Fruit fly (Drosophila melanogaster) whole organism, pupa: Measurements from ENCODE around the gene CG32845.

Experiments
- CG10348 ChIP-seq: fragments of 200-800 bp; sonication (Bioruptor generic); IDR thresholded peaks from 2 replicates; pipeline ENCODE4 v1.3.6; 2022; ENCODE audit warnings: missing biosample characterization, missing genetic modification characterization
- CG12605 ChIP-seq: fragments of 200-800 bp; sonication (Bioruptor generic); IDR thresholded peaks from 2 replicates; pipeline ENCODE4 v1.3.6; 2022; ENCODE audit warnings: missing biosample characterization, missing genetic modification characterization
- CG13204 ChIP-seq: fragments of 200-800 bp; sonication (Bioruptor generic); optimal IDR thresholded peaks from 2 replicates; lab custom pipeline; 2018; ENCODE audit warnings: missing biosample characterization, mild to moderate bottlenecking, missing genetic modification characterization, moderate library complexity
- CG14655 ChIP-seq: fragments of 200-800 bp; sonication (Bioruptor generic); optimal IDR thresholded peaks from 3 replicates; lab custom pipeline; 2017; ENCODE audit warnings: mild to moderate bottlenecking, missing biosample characterization, missing genetic modification reagents, missing genetic modification characterization
- CG15710 ChIP-seq: fragments of 200-800 bp; sonication (Bioruptor generic); optimal IDR thresholded peaks from 2 replicates; lab custom pipeline; 2018; ENCODE audit warnings: missing biosample characterization, mild to moderate bottlenecking, missing genetic modification characterization, moderate library complexity
- CG17806 ChIP-seq: fragments of 200-800 bp; sonication (Bioruptor generic); optimal IDR thresholded peaks from 2 replicates; lab custom pipeline; 2018; ENCODE audit warnings: missing biosample characterization, mild to moderate bottlenecking, missing genetic modification characterization, moderate library complexity
- CG32121 ChIP-seq: fragments of 200-800 bp; sonication (Bioruptor generic); IDR thresholded peaks from 2 replicates; pipeline ENCODE4 v1.3.6; 2022; ENCODE audit warnings: missing biosample characterization, missing genetic modification characterization
- CG34367 ChIP-seq: fragments of 200-800 bp; sonication (Bioruptor generic); optimal IDR thresholded peaks from 2 replicates; lab custom pipeline; 2018; ENCODE audit warnings: missing biosample characterization, mild to moderate bottlenecking, missing genetic modification characterization
- CG4496 ChIP-seq: fragments of 200-800 bp; sonication (Bioruptor generic); IDR thresholded peaks from 3 replicates; pipeline ENCODE4 v1.3.6; 2022; ENCODE audit warnings: missing biosample characterization, missing genetic modification characterization
- CG8159 ChIP-seq: fragments of 200-800 bp; sonication (Bioruptor generic); optimal IDR thresholded peaks from 3 replicates; lab custom pipeline; 2018; ENCODE audit warnings: missing biosample characterization, mild to moderate bottlenecking, missing genetic modification characterization, moderate library complexity
- CG8301 ChIP-seq: fragments of 200-800 bp; sonication (Bioruptor generic); optimal IDR thresholded peaks from 2 replicates; lab custom pipeline; 2018; ENCODE audit warnings: missing biosample characterization, mild to moderate bottlenecking, missing genetic modification characterization
- CG9948 ChIP-seq: fragments of 200-800 bp; sonication (Bioruptor generic); optimal IDR thresholded peaks from 2 replicates; lab custom pipeline; 2018; ENCODE audit warnings: missing biosample characterization, mild to moderate bottlenecking, missing genetic modification characterization, moderate library complexity
- D1 ChIP-seq: fragments of 200-800 bp; sonication (Bioruptor generic); optimal IDR thresholded peaks from 2 replicates; lab custom pipeline; 2018; ENCODE audit warnings: missing biosample characterization, mild to moderate bottlenecking, missing genetic modification characterization, moderate library complexity
- EcR ChIP-seq: fragments of 200-800 bp; sonication (Bioruptor generic); optimal IDR thresholded peaks from 3 replicates; lab custom pipeline; 2019; ENCODE audit warnings: missing biosample characterization, missing genetic modification characterization, mild to moderate bottlenecking, moderate library complexity, missing genetic modification reagents
- Ets98B ChIP-seq: fragments of 200-800 bp; sonication (Bioruptor generic); IDR thresholded peaks from 2 replicates; pipeline ENCODE4 v1.3.6; 2022; ENCODE audit warnings: missing biosample characterization, missing genetic modification characterization
- Pif1A ChIP-seq: fragments of 200-800 bp; sonication (Bioruptor generic); optimal IDR thresholded peaks from 3 replicates; lab custom pipeline; 2016; ENCODE audit warnings: missing biosample characterization, missing genetic modification characterization
- Pif1B ChIP-seq: fragments of 200-800 bp; sonication (Bioruptor generic); optimal IDR thresholded peaks from 3 replicates; lab custom pipeline; 2016; ENCODE audit warnings: missing biosample characterization, missing genetic modification characterization
- Snoo ChIP-seq: fragments of 200-800 bp; sonication (Bioruptor generic); optimal IDR thresholded peaks from 3 replicates; lab custom pipeline; 2017; ENCODE audit warnings: missing biosample characterization, mild to moderate bottlenecking, missing genetic modification characterization, inconsistent platforms
- fd96Ca ChIP-seq: fragments of 200-800 bp; sonication (Bioruptor generic); IDR thresholded peaks from 3 replicates; pipeline ENCODE4 v1.3.6; 2022; ENCODE audit warnings: missing biosample characterization, missing genetic modification characterization
- gl ChIP-seq: fragments of 200-800 bp; sonication (Bioruptor generic); optimal IDR thresholded peaks from 2 replicates; lab custom pipeline; 2018; ENCODE audit warnings: missing biosample characterization, mild to moderate bottlenecking, missing genetic modification characterization
- rn ChIP-seq: fragments of 200-800 bp; sonication (Bioruptor generic); IDR thresholded peaks from 2 replicates; pipeline ENCODE4 v1.3.6; 2022; ENCODE audit warnings: missing biosample characterization, missing genetic modification characterization

Gene CG32845

DNA sequence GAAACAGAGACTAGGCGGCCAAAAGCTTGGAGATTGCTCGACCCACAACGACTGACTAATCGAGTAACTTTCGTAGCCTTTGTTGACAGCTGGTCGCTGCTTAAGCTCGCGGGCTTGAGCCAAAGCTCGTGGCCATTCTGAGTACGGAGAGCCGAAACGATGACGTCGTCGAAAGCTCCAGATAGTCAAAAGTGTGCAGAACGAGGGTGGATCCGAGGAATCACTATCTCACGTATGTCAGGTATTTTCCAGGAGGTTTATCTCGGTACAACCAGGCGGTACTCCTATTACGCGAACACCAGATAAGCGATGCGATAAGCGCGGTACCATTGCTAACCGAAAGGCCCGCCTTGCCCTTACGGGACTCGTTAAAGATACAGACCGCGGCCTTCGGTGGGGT, 38.4 kb upstream of the CG32845 start:
- TF ChIP-seq Snoo: no peak
- no peak for TF ChIP-seq Pif1B
- no peak for TF ChIP-seq CG13204 (GFP tag; lab: Kevin White, UChicago)
- no peak for TF ChIP-seq CG14655
- TF ChIP-seq EcR: peak; percentile 36
- TF ChIP-seq, all 21 proteins: peak for 1

DNA sequence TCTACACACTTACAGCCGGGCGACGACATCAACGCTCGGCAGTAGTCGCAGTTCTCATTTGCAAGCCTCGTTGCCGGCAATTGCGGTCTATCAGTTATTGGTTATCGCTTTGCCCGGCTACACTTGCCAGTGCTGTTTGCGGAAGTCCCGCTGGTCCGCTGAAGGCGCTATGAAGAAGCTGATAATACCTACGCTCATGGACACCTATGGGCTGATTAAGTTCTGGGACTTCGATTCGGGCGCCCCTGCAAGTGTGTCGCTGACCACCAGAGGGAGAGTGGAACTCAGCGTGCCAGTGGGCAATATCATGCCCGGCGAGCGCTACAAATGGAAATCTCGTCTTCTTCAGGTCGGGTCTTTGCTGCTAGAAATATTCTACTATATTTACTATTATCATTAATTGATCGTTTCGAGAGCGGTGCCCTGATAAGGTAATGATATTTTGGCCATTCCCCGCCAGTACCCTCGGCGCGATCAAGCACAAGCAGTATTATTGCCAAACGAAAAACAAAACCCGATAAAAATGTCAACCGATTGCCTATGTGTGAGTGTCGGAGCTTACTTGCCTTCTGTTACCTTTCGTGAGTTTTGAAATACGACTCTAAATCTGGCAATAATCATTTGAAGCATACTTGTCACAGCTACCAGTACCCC, 26.9 kb upstream of the CG32845 start:
- no peak for TF ChIP-seq Snoo
- no peak for TF ChIP-seq CG13204 (GFP tag; lab: Kevin White, UChicago)
- TF ChIP-seq rn (GFP tag; lab: Robert Waterston, UW): no peak
- TF ChIP-seq CG14655: no peak
- TF ChIP-seq Pif1A (GFP tag; lab: Kevin White, UChicago): no peak
- no peak for TF ChIP-seq CG9948 (tag; lab: Kevin White, UChicago)
- TF ChIP-seq CG4496 (GFP tag; lab: Robert Waterston, UW): no peak

DNA sequence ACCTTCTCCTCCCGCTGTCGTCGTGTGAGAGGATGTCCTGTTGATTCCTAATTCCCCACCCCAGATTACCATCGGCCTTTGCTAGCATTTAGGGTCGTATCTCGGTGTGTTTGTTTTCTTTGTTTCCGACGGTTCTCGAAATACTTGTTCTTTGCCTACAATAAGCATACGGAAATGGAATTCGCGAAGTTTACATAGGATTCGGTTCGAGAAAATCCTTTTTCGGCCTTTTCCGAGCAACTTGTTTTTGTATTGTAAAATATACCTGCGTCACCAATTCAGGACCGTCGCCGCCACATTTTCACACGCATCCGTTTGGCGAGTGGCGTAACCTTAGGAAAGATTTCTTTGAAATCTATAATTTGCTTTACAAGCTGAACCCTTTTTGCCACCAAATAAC, 25.3 kb upstream of the CG32845 start:
- TF ChIP-seq EcR: no peak
- TF ChIP-seq gl (tag; lab: Kevin White, UChicago): no peak
- TF ChIP-seq CG34367 (tag; lab: Kevin White, UChicago): no peak
- no peak for TF ChIP-seq CG4496 (GFP tag; lab: Robert Waterston, UW)
- no peak for TF ChIP-seq CG8159
- TF ChIP-seq CG15710 (tag; lab: Kevin White, UChicago): no peak
- no peak for TF ChIP-seq CG9948 (tag; lab: Kevin White, UChicago)
- TF ChIP-seq CG17806 (tag; lab: Kevin White, UChicago): no peak
- no peak for TF ChIP-seq CG32121 (GFP tag; lab: Robert Waterston, UW)
- no peak for TF ChIP-seq Ets98B (GFP tag; lab: Robert Waterston, UW)
- no peak for TF ChIP-seq CG10348 (GFP tag; lab: Robert Waterston, UW)

DNA sequence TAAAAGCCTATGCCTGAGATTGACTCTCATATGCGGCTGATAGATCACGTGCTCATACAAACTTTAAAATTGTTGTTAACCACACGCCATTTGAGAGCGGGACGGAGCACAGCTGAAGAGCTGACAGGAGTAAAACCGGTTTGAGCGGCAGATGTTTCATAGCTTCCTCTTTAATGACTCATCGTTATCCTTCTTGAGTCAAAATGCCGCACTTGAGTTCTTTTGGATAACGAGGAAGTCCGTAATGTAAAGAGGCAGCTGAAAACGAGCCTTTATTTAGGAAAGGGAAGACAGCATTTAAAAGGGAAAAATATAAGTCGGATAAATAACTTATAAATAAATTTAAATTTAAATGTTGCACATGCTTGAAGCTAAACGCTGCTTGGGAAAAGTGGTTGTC, 24.0 kb upstream of the CG32845 start:
- TF ChIP-seq CG14655: no peak

DNA sequence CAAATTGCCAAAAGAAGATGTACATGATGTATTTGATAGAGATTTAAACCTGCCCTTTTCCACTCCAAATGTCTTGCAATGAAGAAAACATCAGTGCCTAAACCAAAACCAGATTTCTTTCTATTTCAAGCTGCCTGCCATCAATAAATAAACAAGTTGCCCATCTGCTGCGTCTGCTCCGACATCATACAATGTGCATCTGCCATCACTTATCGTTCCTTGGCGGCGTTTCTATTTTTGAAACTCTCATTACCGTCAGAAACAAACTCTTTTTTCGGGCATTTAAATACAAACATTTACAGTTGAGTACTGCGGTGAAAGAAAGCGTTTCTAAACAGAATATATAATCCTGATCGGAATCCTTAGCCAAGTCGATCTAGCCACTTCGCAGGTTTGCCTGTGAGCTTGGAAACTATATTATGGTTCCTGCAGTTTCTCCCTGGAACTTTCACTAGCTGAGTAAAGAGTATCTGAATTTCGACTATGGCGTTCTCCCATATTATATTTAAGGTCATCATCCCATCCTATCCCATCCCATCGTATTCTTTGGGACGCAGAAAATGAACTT, 21.7 kb upstream of the CG32845 start:
- TF ChIP-seq Pif1A (GFP tag; lab: Kevin White, UChicago): no peak
- peak; percentile 22 for TF ChIP-seq CG8159
- no peak for TF ChIP-seq CG32121 (GFP tag; lab: Robert Waterston, UW)
- no peak for TF ChIP-seq CG10348 (GFP tag; lab: Robert Waterston, UW)
- no peak for TF ChIP-seq Ets98B (GFP tag; lab: Robert Waterston, UW)
- TF ChIP-seq Pif1B: no peak
- no peak for TF ChIP-seq CG34367 (tag; lab: Kevin White, UChicago)
- TF ChIP-seq CG8301 (tag; lab: Kevin White, UChicago): peak; percentile 24
- no peak for TF ChIP-seq gl (tag; lab: Kevin White, UChicago)
- no peak for TF ChIP-seq CG12605 (GFP tag; lab: Robert Waterston, UW)
- TF ChIP-seq CG9948 (tag; lab: Kevin White, UChicago): no peak
- TF ChIP-seq CG4496 (GFP tag; lab: Robert Waterston, UW): no peak
- TF ChIP-seq rn (GFP tag; lab: Robert Waterston, UW): no peak
- TF ChIP-seq CG13204 (GFP tag; lab: Kevin White, UChicago): no peak
- no peak for TF ChIP-seq fd96Ca (GFP tag; lab: Robert Waterston, UW)
- no peak for TF ChIP-seq D1 (tag; lab: Kevin White, UChicago)
- peak; percentile 52 for TF ChIP-seq CG14655
- no peak for TF ChIP-seq CG15710 (tag; lab: Kevin White, UChicago)
- peak; percentile 40 for TF ChIP-seq EcR
- no peak for TF ChIP-seq Snoo
- TF ChIP-seq CG17806 (tag; lab: Kevin White, UChicago): no peak

DNA sequence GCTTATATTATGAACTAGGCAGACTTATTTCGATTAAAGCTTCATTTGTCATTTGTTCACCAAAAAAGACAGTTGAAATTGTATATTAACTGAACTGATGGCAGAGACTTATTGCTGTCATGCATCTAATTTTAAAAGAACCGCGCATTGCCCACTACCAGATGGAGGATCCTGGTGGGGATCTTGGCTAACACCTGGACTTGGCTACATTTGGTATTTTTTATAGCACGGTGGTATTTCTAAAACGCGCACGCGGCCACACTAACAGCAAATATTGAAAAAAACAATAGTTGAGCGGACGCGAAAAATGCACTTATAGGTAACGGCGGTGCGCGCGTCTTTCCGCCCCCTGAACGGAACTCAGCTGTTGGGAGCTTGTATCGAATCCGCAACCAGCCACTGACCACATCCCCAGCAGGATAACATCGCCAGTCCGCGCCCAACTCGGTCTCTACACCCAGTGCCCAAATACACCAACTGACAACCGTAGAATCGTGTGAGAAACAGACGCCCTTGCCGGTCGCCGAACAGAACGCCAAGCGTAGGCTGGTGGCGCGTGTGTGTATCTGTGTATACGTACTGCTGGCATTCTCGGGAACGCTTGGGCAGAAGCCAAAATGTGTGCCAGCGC, 19.1 kb upstream of the CG32845 start:
- no peak for TF ChIP-seq CG17806 (tag; lab: Kevin White, UChicago)
- peak; percentile 50 for TF ChIP-seq CG13204 (GFP tag; lab: Kevin White, UChicago)
- TF ChIP-seq gl (tag; lab: Kevin White, UChicago): peak; percentile 2

DNA sequence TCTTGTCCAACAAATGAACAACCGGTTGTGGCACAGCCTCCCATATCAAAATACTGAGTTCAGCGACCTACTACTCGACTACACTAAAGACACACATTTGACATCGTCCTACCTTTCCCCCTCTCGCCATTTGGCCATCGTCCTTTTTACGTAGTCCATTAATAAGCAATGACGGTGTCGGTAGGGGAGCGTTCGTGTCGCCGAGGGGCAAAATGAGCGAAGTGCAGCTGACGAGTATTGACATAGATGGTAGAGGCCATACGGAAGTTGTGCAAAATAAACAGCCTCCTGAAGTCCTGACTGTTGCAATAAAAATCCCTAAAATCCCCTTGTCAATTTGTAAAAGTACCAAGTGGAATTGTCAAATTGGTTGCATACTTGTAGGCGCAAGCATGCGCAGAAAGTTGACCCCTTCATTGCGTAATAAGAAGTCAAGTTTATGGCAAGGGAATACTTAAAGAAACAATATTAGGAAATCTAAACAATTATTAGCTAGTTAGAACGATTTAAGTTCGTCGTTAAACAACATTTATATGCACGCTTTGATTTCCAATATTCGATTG, 18.5 kb upstream of the CG32845 start:
- peak; percentile 80 for TF ChIP-seq EcR
- TF ChIP-seq CG32121 (GFP tag; lab: Robert Waterston, UW): no peak
- 0 out of 3 replicates have a peak, but pooled peaks have one; percentile 36 for TF ChIP-seq CG4496 (GFP tag; lab: Robert Waterston, UW)
